Worm (Caenorhabditis elegans): ENCODE data around the gene W05H5.1.

DNA sequence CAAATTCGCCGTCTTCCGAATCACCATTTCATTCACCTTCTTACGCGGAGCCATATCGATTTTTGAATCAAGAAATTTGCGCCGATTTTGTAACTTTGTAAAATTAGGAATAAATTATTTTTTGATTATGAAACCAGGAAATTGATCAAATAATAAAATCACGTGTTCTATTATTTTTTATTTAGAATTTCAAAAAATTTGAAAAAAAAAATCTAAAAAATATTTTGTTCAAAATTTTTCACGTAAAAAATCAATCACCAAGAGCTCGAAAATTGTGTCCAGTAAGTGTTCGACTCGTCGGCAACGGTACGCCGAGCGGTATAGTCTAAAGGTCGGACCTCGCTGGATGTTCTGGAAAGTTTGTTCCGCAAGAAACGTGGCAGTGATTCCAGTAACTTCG, 50.9 kb downstream of the W05H5.1 start, which contains the start of gene Y57A10B.7:
- no peak for TF ChIP-seq F52B5.7 (tag; optimal IDR thresholded peaks at IDR 0.05)
- TF ChIP-seq D2030.7 (GFP tag; IDR thresholded peaks at IDR 0.05), result no peak
- no peak for TF ChIP-seq lsl-1 (GFP tag; optimal IDR thresholded peaks at IDR 0.05)
- TF ChIP-seq snpc-4 (GFP tag; optimal IDR thresholded peaks at IDR 0.05), result no peak
- TF ChIP-seq snpc-4 (tag; optimal IDR thresholded peaks at IDR 0.05), result no peak
- no peak for TF ChIP-seq snpc-1.3 (tag; optimal IDR thresholded peaks at IDR 0.05; ENCODE audit: insufficient read depth)
- no peak for TF ChIP-seq lir-1 (GFP tag; conservative IDR thresholded peaks at IDR 0.05)
- TF ChIP-seq tbx-9 (tag; optimal IDR thresholded peaks at IDR 0.05; ENCODE audit: borderline replicate concordance), result no peak
- TF ChIP-seq chd-7 (tag; optimal IDR thresholded peaks at IDR 0.05), result no peak
- no peak for TF ChIP-seq unc-130 (GFP tag; optimal IDR thresholded peaks at IDR 0.05)
- TF ChIP-seq F39B2.1 (GFP tag; IDR thresholded peaks at IDR 0.05), result no peak
- TF ChIP-seq B0261.1 (tag; optimal IDR thresholded peaks at IDR 0.05), result no peak
- no peak for TF ChIP-seq unc-62 (GFP tag; optimal IDR thresholded peaks at IDR 0.05)
